Fruit fly (Drosophila melanogaster): ENCODE measurements around the gene T48.
A peak's percentile ranks its signal among the peaks of the same experiment; 100 is the strongest.

The T48 gene

dm6 chr3R:26881121-26881895, at the start of gene T48, which contains the start of gene ro:
Gene T48 (plus strand): TSS chr3R:26881734.
Gene ro (minus strand): TSS chr3R:26881171.
- TF ChIP-seq usp (GFP tag; optimal IDR thresholded peaks at IDR 0.05), result no peak
- peak; percentile 1 for TF ChIP-seq GATAd (GFP tag; optimal IDR thresholded peaks at IDR 0.05)
- no peak for TF ChIP-seq pan (optimal IDR thresholded peaks at IDR 0.05)
- TF ChIP-seq lola (GFP tag; optimal IDR thresholded peaks at IDR 0.05), result no peak
- peak; percentile 11 for TF ChIP-seq Hnf4 (GFP tag; optimal IDR thresholded peaks at IDR 0.05)
- peak; percentile 5 for TF ChIP-seq Dif (GFP tag; optimal IDR thresholded peaks at IDR 0.05; ENCODE audit: partially characterized antibody)
- no peak for TF ChIP-seq Hr78 (GFP tag; optimal IDR thresholded peaks at IDR 0.05)
- TF ChIP-seq Jra (GFP tag; optimal IDR thresholded peaks at IDR 0.05), result no peak
- peak; percentile 39 for TF ChIP-seq fru (GFP tag; optimal IDR thresholded peaks at IDR 0.05)
- peak in 1 of 2 experiments; percentile 22 for TF ChIP-seq foxo (GFP tag; optimal IDR thresholded peaks at IDR 0.05)
- peak; percentile 32 for TF ChIP-seq rgr (GFP tag; optimal IDR thresholded peaks at IDR 0.05)
- TF ChIP-seq Sp1 (GFP tag; optimal IDR thresholded peaks at IDR 0.05), result no peak
- TF ChIP-seq dsf (GFP tag; optimal IDR thresholded peaks at IDR 0.05; ENCODE audit: borderline replicate concordance), result no peak
- peak; percentile 32 for TF ChIP-seq N (GFP tag; optimal IDR thresholded peaks at IDR 0.05)
- TF ChIP-seq Myc (optimal IDR thresholded peaks at IDR 0.05), result peak; percentile 63
- no peak for TF ChIP-seq dmrt93B (GFP tag; optimal IDR thresholded peaks at IDR 0.05)
- no peak for TF ChIP-seq sage (GFP tag; optimal IDR thresholded peaks at IDR 0.05)
- TF ChIP-seq OdsH (GFP tag; optimal IDR thresholded peaks at IDR 0.05), result peak; percentile 30
- peak; percentile 27 for TF ChIP-seq h (GFP tag; optimal IDR thresholded peaks at IDR 0.05)
- no peak for TF ChIP-seq Mio (GFP tag; optimal IDR thresholded peaks at IDR 0.05)
- peak; percentile 28 for TF ChIP-seq HLH106 (tag; optimal IDR thresholded peaks at IDR 0.05)
- no peak for TF ChIP-seq CG9705 (GFP tag; optimal IDR thresholded peaks at IDR 0.05)
- TF ChIP-seq Dfd (GFP tag; optimal IDR thresholded peaks at IDR 0.05), result no peak
- no peak for TF ChIP-seq ey (GFP tag; optimal IDR thresholded peaks at IDR 0.05)
- no peak for TF ChIP-seq sv (GFP tag; optimal IDR thresholded peaks at IDR 0.05)
- TF ChIP-seq CG32264 (GFP tag; optimal IDR thresholded peaks at IDR 0.05), result no peak
- no peak for TF ChIP-seq Rel (GFP tag; optimal IDR thresholded peaks at IDR 0.05)
- TF ChIP-seq Rel (tag; optimal IDR thresholded peaks at IDR 0.05), result peak; percentile 13
- TF ChIP-seq woc (GFP tag; optimal IDR thresholded peaks at IDR 0.05), result no peak
- no peak for TF ChIP-seq Hr83 (GFP tag; optimal IDR thresholded peaks at IDR 0.05; ENCODE audit: poor library complexity, severe bottlenecking)
- TF ChIP-seq psq (GFP tag; optimal IDR thresholded peaks at IDR 0.05), result peak; percentile 15

- TF ChIP-seq foxo (GFP tag; optimal IDR thresholded peaks at IDR 0.05) (peak in 1 of 2 experiments; percentile 5), Hnf4 (GFP tag; optimal IDR thresholded peaks at IDR 0.05) (no peak)
Measured at dm6 chr3R:26831861-26832260, 49.7 kb upstream of the T48 start.

dm6 chr3R:26846446-26846845, 35.1 kb upstream of the T48 start:
- TF ChIP-seq foxo (GFP tag; optimal IDR thresholded peaks at IDR 0.05) (peak in 1 of 2 experiments; percentile 0), fru (GFP tag; optimal IDR thresholded peaks at IDR 0.05) (peak; percentile 30), HLH106 (tag; optimal IDR thresholded peaks at IDR 0.05) (peak; percentile 17), Rel (GFP tag; optimal IDR thresholded peaks at IDR 0.05) (no peak), Rel (tag; optimal IDR thresholded peaks at IDR 0.05) (no peak), Jra (GFP tag; optimal IDR thresholded peaks at IDR 0.05) (no peak)

- TF ChIP-seq Rel (GFP tag; optimal IDR thresholded peaks at IDR 0.05) (no peak), Rel (tag; optimal IDR thresholded peaks at IDR 0.05) (no peak), Hnf4 (GFP tag; optimal IDR thresholded peaks at IDR 0.05) (no peak), HLH106 (tag; optimal IDR thresholded peaks at IDR 0.05) (peak; percentile 3), rgr (GFP tag; optimal IDR thresholded peaks at IDR 0.05) (peak; percentile 30), fru (GFP tag; optimal IDR thresholded peaks at IDR 0.05) (peak; percentile 26), Myc (optimal IDR thresholded peaks at IDR 0.05) (no peak), ey (GFP tag; optimal IDR thresholded peaks at IDR 0.05) (peak; percentile 13), Dfd (GFP tag; optimal IDR thresholded peaks at IDR 0.05) (no peak), h (GFP tag; optimal IDR thresholded peaks at IDR 0.05) (peak; percentile 26), foxo (GFP tag; optimal IDR thresholded peaks at IDR 0.05) (peak in 1 of 2 experiments; percentile 52), Jra (GFP tag; optimal IDR thresholded peaks at IDR 0.05) (no peak), CG32264 (GFP tag; optimal IDR thresholded peaks at IDR 0.05) (no peak), Dif (GFP tag; optimal IDR thresholded peaks at IDR 0.05; ENCODE audit: partially characterized antibody) (no peak), br (GFP tag; optimal IDR thresholded peaks at IDR 0.05) (no peak), woc (GFP tag; optimal IDR thresholded peaks at IDR 0.05) (no peak), lola (GFP tag; optimal IDR thresholded peaks at IDR 0.05) (no peak)
Measured at dm6 chr3R:26853699-26854098, 27.8 kb upstream of the T48 start.

Measured in whole organism, wandering third instar larva.